Fruit fly (Drosophila melanogaster): Measurements from ENCODE around the gene CG4440.

CG4440 gene

DNA sequence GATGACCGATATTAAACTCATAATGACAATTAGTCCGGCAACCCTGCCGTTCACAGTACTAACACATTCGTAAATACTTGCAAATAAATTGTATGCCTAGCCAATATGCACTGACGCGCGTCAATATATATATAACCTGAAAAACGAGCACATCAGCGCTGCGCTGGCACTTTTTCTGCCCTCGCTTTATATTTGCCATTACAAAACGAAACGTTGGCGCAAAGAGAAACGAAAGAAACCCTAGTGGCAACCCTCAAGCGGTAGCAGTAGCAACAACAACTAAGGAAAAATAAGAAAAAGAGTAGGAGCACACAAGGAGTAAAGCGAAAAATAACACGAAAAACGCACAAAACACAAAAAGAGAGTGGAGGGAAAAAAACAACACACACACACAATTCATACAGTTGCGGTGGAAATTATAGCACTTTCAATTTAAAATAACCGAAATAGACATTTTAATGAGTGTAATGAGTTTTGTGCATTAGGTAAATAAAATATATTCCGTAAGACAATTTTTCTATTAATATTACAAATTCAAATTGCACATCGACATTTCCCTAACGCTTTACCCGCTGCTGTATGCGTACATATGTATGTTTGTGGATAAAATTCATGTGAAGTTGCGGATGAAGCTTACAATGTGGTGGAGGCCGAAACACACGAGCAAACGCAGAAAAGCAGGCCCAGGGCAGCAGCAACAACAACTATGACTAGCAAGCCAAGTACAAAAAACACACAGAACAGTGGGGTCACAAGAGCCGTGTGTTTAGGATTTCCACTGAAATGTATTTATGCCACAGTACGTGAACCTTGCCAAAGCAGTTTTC is 21.2 kb downstream of the CG4440 start:
- peak; percentile 72 for TF ChIP-seq cic (GFP tag; optimal IDR thresholded peaks at IDR 0.05)
- TF ChIP-seq CG7045 (GFP tag; optimal IDR thresholded peaks at IDR 0.05) = peak; percentile 96
- peak; percentile 82 for TF ChIP-seq ovo (GFP tag; optimal IDR thresholded peaks at IDR 0.05)
- TF ChIP-seq CG5204 (GFP tag; optimal IDR thresholded peaks at IDR 0.05) = peak; percentile 94
- peak; percentile 78 for TF ChIP-seq kay (GFP tag; ENCODE audit: borderline replicate concordance)
- TF ChIP-seq toe (GFP tag; optimal IDR thresholded peaks at IDR 0.05) = peak; percentile 86
- TF ChIP-seq Mnt (GFP tag; optimal IDR thresholded peaks at IDR 0.05) = peak; percentile 85
- TF ChIP-seq Clk (GFP tag; optimal IDR thresholded peaks at IDR 0.05) = peak; percentile 91
- peak; percentile 96 for TF ChIP-seq CG12768 (GFP tag; optimal IDR thresholded peaks at IDR 0.05)
- peak; percentile 99 for TF ChIP-seq bab1 (GFP tag; optimal IDR thresholded peaks at IDR 0.05)
- TF ChIP-seq Crg-1 (GFP tag; optimal IDR thresholded peaks at IDR 0.05) = peak; percentile 93
- TF ChIP-seq tj (GFP tag; optimal IDR thresholded peaks at IDR 0.05) = peak; percentile 98
- peak; percentile 97 for TF ChIP-seq CG7101 (tag; optimal IDR thresholded peaks at IDR 0.05)
- peak; percentile 93 for TF ChIP-seq CG14711 (tag; optimal IDR thresholded peaks at IDR 0.05)
- TF ChIP-seq CG11617 (GFP tag; optimal IDR thresholded peaks at IDR 0.05) = peak; percentile 95
- TF ChIP-seq cnc (optimal IDR thresholded peaks at IDR 0.05) = no peak
- TF ChIP-seq CG33017 (tag; optimal IDR thresholded peaks at IDR 0.05) = peak; percentile 97
- TF ChIP-seq pad (GFP tag; optimal IDR thresholded peaks at IDR 0.05) = peak; percentile 88
- TF ChIP-seq Hr96 (GFP tag; optimal IDR thresholded peaks at IDR 0.05) = peak; percentile 91
- peak; percentile 90 for TF ChIP-seq CG1620 (GFP tag; optimal IDR thresholded peaks at IDR 0.05)

DNA sequence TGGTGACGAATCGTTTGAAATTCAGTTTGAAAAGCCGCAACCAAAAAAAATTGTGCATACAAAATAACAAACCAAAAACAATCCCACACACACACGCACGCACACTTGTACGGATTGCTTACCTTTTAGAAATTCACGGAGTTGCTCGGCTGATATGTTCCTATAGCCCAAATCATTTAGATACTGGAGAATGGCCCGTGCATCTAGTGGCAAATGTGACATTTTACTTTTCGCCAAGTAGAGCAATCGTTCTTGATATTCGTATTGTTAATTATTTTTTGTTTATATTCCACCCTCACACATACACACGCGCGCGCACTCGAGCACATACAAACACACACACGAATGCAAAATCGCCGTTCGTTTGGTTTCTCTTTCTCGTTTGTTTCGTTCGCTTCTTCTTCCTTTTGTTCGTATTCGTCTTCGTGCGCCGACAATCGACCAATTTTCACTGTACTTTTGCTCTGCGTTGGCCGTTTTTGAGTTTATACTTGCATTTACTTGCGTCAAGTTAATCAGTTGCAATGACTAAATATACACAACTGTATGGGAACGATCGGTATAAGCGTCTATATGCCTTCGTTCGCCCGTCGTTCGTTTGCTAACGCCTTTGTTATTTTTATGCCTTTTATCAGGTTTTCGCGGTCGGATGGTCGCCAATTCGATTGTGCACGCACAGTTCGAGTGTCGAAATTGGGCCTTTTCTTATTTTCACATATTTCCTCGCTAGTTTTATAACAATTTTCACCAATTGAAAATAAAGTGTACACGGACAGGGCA is 22.3 kb downstream of the CG4440 start:
- no peak for TF ChIP-seq CG11617 (GFP tag; optimal IDR thresholded peaks at IDR 0.05)
- TF ChIP-seq cic (GFP tag; optimal IDR thresholded peaks at IDR 0.05) = peak; percentile 28

DNA sequence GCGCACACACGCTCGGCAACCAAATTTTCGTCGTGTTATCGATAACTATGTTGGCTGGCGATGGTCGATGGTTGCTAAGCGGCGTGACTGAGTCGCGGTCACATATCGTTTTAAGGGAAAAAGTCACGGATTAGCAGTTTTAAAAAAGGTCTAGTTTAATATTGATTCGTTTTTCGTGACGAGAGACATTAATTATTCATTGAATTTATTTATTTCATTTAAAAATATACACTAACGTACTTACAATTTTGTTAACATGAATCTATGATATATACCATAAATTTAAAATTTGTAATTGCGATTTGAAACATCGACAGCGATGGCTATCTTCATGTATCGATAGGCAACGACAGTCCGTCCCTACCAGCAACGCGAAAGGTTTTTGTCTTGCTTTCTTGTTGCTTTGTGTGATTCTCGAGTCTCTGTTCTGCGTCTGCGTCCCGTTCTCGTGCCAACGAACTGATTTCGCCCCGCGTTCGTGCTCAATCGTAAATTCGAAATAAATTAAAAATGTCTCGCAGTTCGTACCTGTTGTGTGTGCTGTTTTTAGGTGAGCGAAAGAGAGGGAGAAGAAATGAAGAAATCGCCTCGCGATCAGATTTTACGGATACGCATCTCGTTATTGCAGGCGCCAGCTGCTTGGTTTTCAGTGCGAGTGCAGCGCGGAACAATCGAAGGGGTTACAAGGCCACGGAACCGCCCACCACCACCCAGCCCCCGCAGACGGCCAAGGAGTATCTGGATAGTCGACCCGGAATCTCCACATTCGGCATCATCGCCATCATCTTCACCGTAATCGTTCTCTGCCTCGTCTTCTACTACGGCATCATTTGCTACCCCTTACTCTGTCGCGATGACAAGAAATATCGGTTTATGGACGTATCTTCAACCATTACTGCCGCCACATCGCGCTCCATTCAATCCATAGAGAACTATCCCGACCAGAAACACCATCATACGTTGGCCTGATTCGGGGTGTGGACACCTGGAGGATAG is 23.2 kb downstream of the CG4440 start, which contains the start of the genes Hyls1, chif and CG4455:
Gene Hyls1 (minus strand): TSS at position 44 of the 996 bp plus-strand sequence.
Gene chif (minus strand): TSS at position 44 of the 996 bp plus-strand sequence.
Gene CG4455 (plus strand): TSS at position 350 of the 996 bp plus-strand sequence.
- TF ChIP-seq CG33017 (tag; optimal IDR thresholded peaks at IDR 0.05) = no peak
- TF ChIP-seq CG5204 (GFP tag; optimal IDR thresholded peaks at IDR 0.05) = no peak
- TF ChIP-seq cic (GFP tag; optimal IDR thresholded peaks at IDR 0.05) = no peak
- TF ChIP-seq CG7101 (tag; optimal IDR thresholded peaks at IDR 0.05) = peak; percentile 20
- TF ChIP-seq ovo (GFP tag; optimal IDR thresholded peaks at IDR 0.05) = no peak
- peak; percentile 39 for TF ChIP-seq Crg-1 (GFP tag; optimal IDR thresholded peaks at IDR 0.05)
- no peak for TF ChIP-seq Clk (GFP tag; optimal IDR thresholded peaks at IDR 0.05)
- peak; percentile 32 for TF ChIP-seq Mnt (GFP tag; optimal IDR thresholded peaks at IDR 0.05)
- TF ChIP-seq kay (GFP tag; ENCODE audit: borderline replicate concordance) = peak; percentile 91
- TF ChIP-seq CG14711 (tag; optimal IDR thresholded peaks at IDR 0.05) = no peak
- TF ChIP-seq tj (GFP tag; optimal IDR thresholded peaks at IDR 0.05) = peak; percentile 7
- peak; percentile 61 for TF ChIP-seq toe (GFP tag; optimal IDR thresholded peaks at IDR 0.05)
- TF ChIP-seq Hr96 (GFP tag; optimal IDR thresholded peaks at IDR 0.05) = no peak
- TF ChIP-seq pad (GFP tag; optimal IDR thresholded peaks at IDR 0.05) = peak; percentile 1
- TF ChIP-seq cnc (optimal IDR thresholded peaks at IDR 0.05) = no peak
- TF ChIP-seq CG12768 (GFP tag; optimal IDR thresholded peaks at IDR 0.05) = peak; percentile 30
- TF ChIP-seq CG1620 (GFP tag; optimal IDR thresholded peaks at IDR 0.05) = peak; percentile 44
- TF ChIP-seq bab1 (GFP tag; optimal IDR thresholded peaks at IDR 0.05) = no peak
- no peak for TF ChIP-seq CG7045 (GFP tag; optimal IDR thresholded peaks at IDR 0.05)
- TF ChIP-seq CG11617 (GFP tag; optimal IDR thresholded peaks at IDR 0.05) = peak; percentile 40

DNA sequence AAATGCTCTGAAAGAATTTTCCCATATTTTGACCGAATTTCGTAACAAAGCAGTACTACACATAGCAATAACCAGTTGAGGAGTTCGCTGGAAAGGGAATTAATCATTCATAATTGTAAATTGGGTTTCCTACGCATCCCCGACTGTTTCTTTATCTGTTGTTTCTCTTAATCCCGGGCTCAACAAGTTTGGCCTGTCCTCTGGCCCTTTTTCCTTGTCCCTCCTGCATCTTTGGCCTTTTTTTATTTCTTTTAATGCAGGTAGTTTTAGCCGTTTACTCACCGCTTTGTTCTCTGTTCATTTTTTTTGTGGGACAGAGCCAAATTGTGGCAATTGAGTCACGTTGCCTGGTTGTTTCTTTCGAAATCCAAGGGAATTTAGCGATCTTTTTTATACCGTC is 24.0 kb downstream of the CG4440 start:
- TF ChIP-seq cic (GFP tag; optimal IDR thresholded peaks at IDR 0.05) = no peak
- no peak for TF ChIP-seq kay (GFP tag; ENCODE audit: borderline replicate concordance)
- TF ChIP-seq toe (GFP tag; optimal IDR thresholded peaks at IDR 0.05) = no peak
- TF ChIP-seq CG11617 (GFP tag; optimal IDR thresholded peaks at IDR 0.05) = no peak
- TF ChIP-seq Hr96 (GFP tag; optimal IDR thresholded peaks at IDR 0.05) = no peak
- no peak for TF ChIP-seq Mnt (GFP tag; optimal IDR thresholded peaks at IDR 0.05)
- TF ChIP-seq bab1 (GFP tag; optimal IDR thresholded peaks at IDR 0.05) = no peak
- no peak for TF ChIP-seq ovo (GFP tag; optimal IDR thresholded peaks at IDR 0.05)
- TF ChIP-seq cnc (optimal IDR thresholded peaks at IDR 0.05) = no peak

Measured in whole organism, adult.